In the genomic region with DNA sequence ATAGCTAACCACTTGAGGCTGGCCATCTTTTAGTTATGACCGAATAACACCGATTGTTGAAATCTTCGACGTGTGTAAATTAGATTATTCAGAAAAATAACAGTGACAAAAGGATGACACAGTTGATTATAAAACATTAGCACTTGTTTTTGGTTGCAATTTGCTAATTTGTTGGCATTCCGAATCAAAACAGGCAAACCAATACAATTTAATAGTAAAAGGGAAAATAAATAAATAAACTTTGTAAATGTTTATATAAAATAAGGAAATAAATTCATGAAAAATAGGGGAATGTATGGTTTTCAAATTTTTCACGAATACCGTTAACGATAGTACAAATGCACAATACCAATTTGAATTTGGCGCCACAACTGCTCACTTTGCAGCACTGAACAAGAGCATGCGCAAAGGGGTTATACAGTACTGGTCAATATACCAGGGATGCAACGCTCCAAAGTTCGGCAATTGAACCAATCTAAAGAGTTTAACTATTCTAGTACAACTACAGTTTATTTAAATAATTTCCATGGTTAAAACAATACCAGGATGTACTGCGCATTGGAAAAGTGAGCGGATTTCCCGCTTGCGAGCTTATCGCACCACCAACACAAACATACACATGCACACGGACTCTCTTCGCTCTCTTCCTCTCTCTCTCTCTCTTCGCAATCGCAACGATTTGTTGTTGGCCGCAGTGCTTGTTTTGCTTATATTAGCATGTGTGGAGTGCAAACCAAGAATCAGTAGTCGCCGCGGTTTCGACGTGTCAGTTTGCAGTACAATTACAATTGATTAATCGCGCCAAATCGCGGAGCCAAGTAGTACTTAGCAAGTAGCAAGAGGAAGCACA, we compare ENCODE assay signal across 1 fruit fly cellular context.
TF ChIP-seq lines count a peak whose summit lies in the region.

A gene (minus strand): TSS at position 76 of the 850 bp plus-strand sequence.
A gene (plus strand): TSS at position 415 of the 850 bp plus-strand sequence.

TF ChIP-seq in whole organism, embryonic, 481 proteins besides CTCF, POLR2A, EP300 and RAD21 (continued from another document):
- TF ChIP-seq CG4820 (GFP tag; optimal IDR thresholded peaks at IDR 0.05; lab: Kevin White, UChicago) (peak; percentile 66), dmrt11E (tag; optimal IDR thresholded peaks at IDR 0.05; lab: Kevin White, UChicago) (peak; percentile 38), CG4707 (GFP tag; optimal IDR thresholded peaks at IDR 0.05; lab: Kevin White, UChicago) (peak; percentile 13), onecut (GFP tag; IDR thresholded peaks at IDR 0.05; lab: Robert Waterston, UW) (peak; percentile 45), az2 (GFP tag; optimal IDR thresholded peaks at IDR 0.05; lab: Kevin White, UChicago) (peak; percentile 74), unpg (GFP tag; optimal IDR thresholded peaks at IDR 0.05; lab: Kevin White, UChicago) (peak; percentile 68), croc (GFP tag; conservative IDR thresholded peaks at IDR 0.05; lab: Robert Waterston, UW) (0 out of 3 replicates have a peak, but pooled peaks have one; percentile 17), HmgZ (tag; optimal IDR thresholded peaks at IDR 0.05; lab: Kevin White, UChicago) (peak; percentile 80), mld (GFP tag; IDR thresholded peaks at IDR 0.05; lab: Robert Waterston, UW; ENCODE audit: partially characterized antibody) (no peak), ATbp (GFP tag; optimal IDR thresholded peaks at IDR 0.05; lab: Kevin White, UChicago) (peak; percentile 37), esg (GFP tag; conservative IDR thresholded peaks at IDR 0.05; lab: Robert Waterston, UW) (peak; percentile 28; the same call in 1 of the 2 replicates), CG10274 (GFP tag; optimal IDR thresholded peaks at IDR 0.05; lab: Kevin White, UChicago) (no peak), CG6272 (GFP tag; IDR thresholded peaks at IDR 0.05; lab: Robert Waterston, UW) (no peak; the same call in 1 of the 2 replicates), hbn (GFP tag; IDR thresholded peaks at IDR 0.05; lab: Robert Waterston, UW; ENCODE audit: partially characterized antibody) (no peak; the same call in 1 of the 2 replicates), sna (GFP tag; IDR thresholded peaks at IDR 0.05; lab: Robert Waterston, UW; ENCODE audit: partially characterized antibody) (peak; percentile 47), lmd (GFP tag; IDR thresholded peaks at IDR 0.05; lab: Robert Waterston, UW) (peak; percentile 67; the same call in 1 of the 2 replicates), CG32772 (GFP tag; IDR thresholded peaks at IDR 0.05; lab: Robert Waterston, UW) (peak; percentile 66), CG4617 (GFP tag; optimal IDR thresholded peaks at IDR 0.05; lab: Kevin White, UChicago; ENCODE audit: borderline replicate concordance) (peak; percentile 91), CG17568 (GFP tag; optimal IDR thresholded peaks at IDR 0.05; lab: Kevin White, UChicago) (peak; percentile 74), E2f2 (GFP tag; IDR thresholded peaks at IDR 0.05; lab: Robert Waterston, UW) (peak; percentile 100), ssp (GFP tag; IDR thresholded peaks at IDR 0.05; lab: Robert Waterston, UW) (peak; percentile 54), Hsf (GFP tag; optimal IDR thresholded peaks at IDR 0.05; lab: Kevin White, UChicago) (peak; percentile 77), Usf (GFP tag; optimal IDR thresholded peaks at IDR 0.05; lab: Kevin White, UChicago) (peak; percentile 15), gce (GFP tag; IDR thresholded peaks at IDR 0.05; lab: Robert Waterston, UW) (no peak; the same call in 2 of the 3 replicates), CG11247 (GFP tag; IDR thresholded peaks at IDR 0.05; lab: Robert Waterston, UW) (peak; percentile 70), gsb-n (tag; optimal IDR thresholded peaks at IDR 0.05; lab: Kevin White, UChicago) (peak; percentile 61), zfh2 (GFP tag; optimal IDR thresholded peaks at IDR 0.05; lab: Kevin White, UChicago) (peak; percentile 76), psq (GFP tag; optimal IDR thresholded peaks at IDR 0.05; lab: Kevin White, UChicago) (peak; percentile 61), Hand (GFP tag; optimal IDR thresholded peaks at IDR 0.05; lab: Kevin White, UChicago) (peak; percentile 62), CG4854 (GFP tag; optimal IDR thresholded peaks at IDR 0.05; lab: Kevin White, UChicago) (peak; percentile 64), CG7271 (tag; optimal IDR thresholded peaks at IDR 0.05; lab: Kevin White, UChicago) (no peak), slp2 (GFP tag; optimal IDR thresholded peaks at IDR 0.05; lab: Kevin White, UChicago) (peak; percentile 59), CG4282 (GFP tag; optimal IDR thresholded peaks at IDR 0.05; lab: Kevin White, UChicago) (peak; percentile 62), ranshi (GFP tag; IDR thresholded peaks at IDR 0.05; lab: Robert Waterston, UW) (peak; percentile 40; the same call in 1 of the 2 replicates), Elba2 (GFP tag; optimal IDR thresholded peaks at IDR 0.05; lab: Kevin White, UChicago) (peak; percentile 72), CG14860 (GFP tag; IDR thresholded peaks at IDR 0.05; lab: Robert Waterston, UW; ENCODE audit: partially characterized antibody) (no peak), BEAF-32 (GFP tag; optimal IDR thresholded peaks at IDR 0.05; lab: Kevin White, UChicago) (peak; percentile 66), btn (GFP tag; optimal IDR thresholded peaks at IDR 0.05; lab: Kevin White, UChicago) (peak; percentile 11), tna (GFP tag; IDR thresholded peaks at IDR 0.05; lab: Robert Waterston, UW; ENCODE audit: partially characterized antibody) (no peak; the same call in 1 of the 2 replicates), vvl (GFP tag; IDR thresholded peaks at IDR 0.05; lab: Robert Waterston, UW) (peak; percentile 80), CG17186 (GFP tag; optimal IDR thresholded peaks at IDR 0.05; lab: Kevin White, UChicago) (peak; percentile 77)
